Fruit fly (Drosophila melanogaster) whole organism, prepupa: ENCODE data around the gene RapGAP1.

Experiments
- Blimp-1 ChIP-seq: fragments of 200-800 bp; sonication (Bioruptor generic); optimal IDR thresholded peaks from 3 replicates; lab custom pipeline; 2017; ENCODE audit warnings: missing biosample characterization, missing genetic modification characterization, mild to moderate bottlenecking, moderate library complexity, missing genetic modification reagents
- CG10669 ChIP-seq: fragments of 200-800 bp; sonication (Bioruptor generic); optimal IDR thresholded peaks from 3 replicates; lab custom pipeline; 2018; ENCODE audit warnings: missing biosample characterization, mild to moderate bottlenecking, missing genetic modification characterization, moderate library complexity
- CG11294 ChIP-seq: fragments of 200-800 bp; sonication (Bioruptor generic); IDR thresholded peaks from 2 replicates; pipeline ENCODE4 v1.3.6; 2022; ENCODE audit warnings: missing biosample characterization, missing genetic modification characterization
- CG15336 ChIP-seq: fragments of 200-800 bp; sonication (Bioruptor generic); IDR thresholded peaks from 2 replicates; pipeline ENCODE4 v1.3.6; 2022; ENCODE audit warnings: missing biosample characterization, missing genetic modification characterization
- CG16779 ChIP-seq: fragments of 200-800 bp; sonication (Bioruptor generic); optimal IDR thresholded peaks from 3 replicates; lab custom pipeline; 2017; ENCODE audit warnings: missing biosample characterization, mild to moderate bottlenecking, missing genetic modification characterization
- CG3032 ChIP-seq: fragments of 200-800 bp; optimal IDR thresholded peaks from 2 replicates; lab custom pipeline; 2019; ENCODE audit warnings: missing biosample characterization, mild to moderate bottlenecking, missing genetic modification characterization, moderate library complexity
- CG31627 ChIP-seq: fragments of 200-800 bp; sonication (Bioruptor generic); optimal IDR thresholded peaks from 3 replicates; lab custom pipeline; 2016; ENCODE audit warnings: missing biosample characterization, missing genetic modification characterization
- CG32006 ChIP-seq: fragments of 200-800 bp; sonication (Bioruptor generic); optimal IDR thresholded peaks from 3 replicates; lab custom pipeline; 2017; ENCODE audit warnings: missing biosample characterization, mild to moderate bottlenecking, missing genetic modification characterization
- CG3919 ChIP-seq: fragments of 200-800 bp; sonication (Bioruptor generic); optimal IDR thresholded peaks from 3 replicates; lab custom pipeline; 2016; ENCODE audit warnings: missing biosample characterization, missing genetic modification characterization
- CG4318 ChIP-seq: fragments of 200-800 bp; sonication (Bioruptor generic); optimal IDR thresholded peaks from 3 replicates; lab custom pipeline; 2017; ENCODE audit warnings: missing biosample characterization, mild to moderate bottlenecking, missing genetic modification characterization
- CG6163 ChIP-seq: fragments of 200-800 bp; sonication (Bioruptor generic); IDR thresholded peaks from 3 replicates; pipeline ENCODE4 v1.3.6; 2022; ENCODE audit warnings: missing biosample characterization, missing genetic modification characterization
- CG6276 ChIP-seq: fragments of 200-800 bp; sonication (Bioruptor generic); optimal IDR thresholded peaks from 2 replicates; lab custom pipeline; 2017; ENCODE audit warnings: missing biosample characterization, mild to moderate bottlenecking, missing genetic modification characterization
- CG6792 ChIP-seq: fragments of 200-800 bp; sonication (Bioruptor generic); optimal IDR thresholded peaks from 3 replicates; lab custom pipeline; 2016; ENCODE audit warnings: missing biosample characterization, missing genetic modification characterization
- CG6808 ChIP-seq: fragments of 200-800 bp; sonication (Bioruptor generic); optimal IDR thresholded peaks from 3 replicates; lab custom pipeline; 2017; ENCODE audit warnings: missing biosample characterization, missing genetic modification characterization, mild to moderate bottlenecking, moderate library complexity, missing genetic modification reagents
- CG6854 ChIP-seq: fragments of 200-800 bp; sonication (Bioruptor generic); optimal IDR thresholded peaks from 2 replicates; lab custom pipeline; 2017; ENCODE audit warnings: missing biosample characterization, mild to moderate bottlenecking, missing genetic modification characterization
- CG7368 ChIP-seq: fragments of 200-800 bp; sonication (Bioruptor generic); optimal IDR thresholded peaks from 3 replicates; lab custom pipeline; 2016; ENCODE audit warnings: missing biosample characterization, missing genetic modification characterization
- CG8319 ChIP-seq: fragments of 200-800 bp; sonication (Bioruptor generic); optimal IDR thresholded peaks from 3 replicates; lab custom pipeline; 2016; ENCODE audit warnings: missing biosample characterization, missing genetic modification characterization
- CG8632 ChIP-seq: fragments of 200-800 bp; sonication (Bioruptor generic); optimal IDR thresholded peaks from 3 replicates; lab custom pipeline; 2016; ENCODE audit warnings: missing biosample characterization, missing genetic modification characterization
- CG9139 ChIP-seq: fragments of 200-800 bp; sonication (Bioruptor generic); optimal IDR thresholded peaks from 3 replicates; lab custom pipeline; 2017; ENCODE audit warnings: missing biosample characterization, mild to moderate bottlenecking, missing genetic modification characterization
- Eip75B ChIP-seq: fragments of 200-800 bp; sonication (Bioruptor generic); optimal IDR thresholded peaks from 3 replicates; lab custom pipeline; 2016; ENCODE audit warnings: missing biosample characterization, missing genetic modification characterization
- Eip93F ChIP-seq: fragments of 200-800 bp; sonication (Bioruptor generic); optimal IDR thresholded peaks from 2 replicates; lab custom pipeline; 2016; ENCODE audit warnings: missing biosample characterization, mild to moderate bottlenecking, missing genetic modification characterization
- Ets21C ChIP-seq: fragments of 200-800 bp; sonication (Bioruptor generic); optimal IDR thresholded peaks from 3 replicates; lab custom pipeline; 2016; ENCODE audit warnings: missing biosample characterization, missing genetic modification characterization
- Ets96B ChIP-seq: fragments of 200-800 bp; optimal IDR thresholded peaks from 2 replicates; lab custom pipeline; 2019; ENCODE audit warnings: missing biosample characterization, mild to moderate bottlenecking, missing genetic modification characterization, moderate library complexity
- Hr38 ChIP-seq: sonication (Bioruptor generic); optimal IDR thresholded peaks from 2 replicates; lab custom pipeline; 2016; ENCODE audit warnings: missing biosample characterization, missing genetic modification characterization
- Hr39 ChIP-seq: fragments of 200-800 bp; sonication (Bioruptor generic); optimal IDR thresholded peaks from 2 replicates; lab custom pipeline; 2016; ENCODE audit warnings: missing biosample characterization, missing genetic modification characterization
- Hr4 ChIP-seq: fragments of 200-800 bp; sonication (Bioruptor generic); optimal IDR thresholded peaks from 3 replicates; lab custom pipeline; 2016; ENCODE audit warnings: missing biosample characterization, missing genetic modification characterization
- Lpt ChIP-seq: fragments of 200-800 bp; sonication (Bioruptor generic); optimal IDR thresholded peaks from 3 replicates; lab custom pipeline; 2016; ENCODE audit warnings: missing biosample characterization, missing genetic modification characterization
- Met ChIP-seq: fragments of 200-800 bp; sonication (Bioruptor generic); optimal IDR thresholded peaks from 3 replicates; lab custom pipeline; 2016; ENCODE audit warnings: missing biosample characterization, missing genetic modification characterization
- Smox ChIP-seq: fragments of 200-800 bp; sonication (Bioruptor generic); optimal IDR thresholded peaks from 3 replicates; lab custom pipeline; 2016; ENCODE audit warnings: missing biosample characterization, missing genetic modification characterization
- Sox102F ChIP-seq: fragments of 200-800 bp; sonication (Bioruptor generic); optimal IDR thresholded peaks from 2 replicates; lab custom pipeline; 2016; ENCODE audit warnings: missing biosample characterization, mild to moderate bottlenecking, missing genetic modification characterization
- Sox15 ChIP-seq: fragments of 200-800 bp; sonication (Bioruptor generic); optimal IDR thresholded peaks from 3 replicates; lab custom pipeline; 2016; ENCODE audit warnings: missing biosample characterization, missing genetic modification characterization
- achi ChIP-seq: fragments of 200-800 bp; sonication (Bioruptor generic); optimal IDR thresholded peaks from 3 replicates; lab custom pipeline; 2016; ENCODE audit warnings: missing biosample characterization, missing genetic modification characterization
- cyc ChIP-seq: fragments of 200-800 bp; sonication (Bioruptor generic); optimal IDR thresholded peaks from 3 replicates; lab custom pipeline; 2016; ENCODE audit warnings: missing biosample characterization, missing genetic modification characterization
- dac ChIP-seq: fragments of 200-800 bp; sonication (Bioruptor generic); optimal IDR thresholded peaks from 2 replicates; lab custom pipeline; 2017; ENCODE audit warnings: missing biosample characterization, mild to moderate bottlenecking, missing genetic modification characterization
- dsx ChIP-seq: fragments of 200-800 bp; optimal IDR thresholded peaks from 3 replicates; lab custom pipeline; 2019; ENCODE audit warnings: missing biosample characterization, mild to moderate bottlenecking, missing genetic modification characterization, moderate library complexity; ENCODE audit not compliant: poor library complexity, severe bottlenecking
- eg ChIP-seq: fragments of 200-800 bp; sonication (Bioruptor generic); IDR thresholded peaks from 3 replicates; pipeline ENCODE4 v1.3.6; 2022; ENCODE audit warnings: missing biosample characterization, missing genetic modification characterization
- fd59A ChIP-seq: fragments of 200-800 bp; sonication (Bioruptor generic); optimal IDR thresholded peaks from 2 replicates; lab custom pipeline; 2017; ENCODE audit warnings: missing biosample characterization, mild to moderate bottlenecking, missing genetic modification characterization, missing genetic modification reagents
- fd85E ChIP-seq: fragments of 200-800 bp; sonication (Bioruptor generic); optimal IDR thresholded peaks from 3 replicates; lab custom pipeline; 2016; ENCODE audit warnings: missing biosample characterization, missing genetic modification characterization
- fkh ChIP-seq: fragments of 200-800 bp; sonication (Bioruptor generic); optimal IDR thresholded peaks from 3 replicates; lab custom pipeline; 2017; ENCODE audit warnings: missing biosample characterization, mild to moderate bottlenecking, missing genetic modification characterization, moderate library complexity
- lz ChIP-seq: fragments of 200-800 bp; sonication (Bioruptor generic); optimal IDR thresholded peaks from 3 replicates; lab custom pipeline; 2016; ENCODE audit warnings: missing biosample characterization, missing genetic modification characterization
- net ChIP-seq: fragments of 200-800 bp; sonication (Bioruptor generic); optimal IDR thresholded peaks from 3 replicates; lab custom pipeline; 2016; ENCODE audit warnings: missing biosample characterization, missing genetic modification characterization
- pdm3 ChIP-seq: fragments of 200-800 bp; sonication (Bioruptor generic); optimal IDR thresholded peaks from 3 replicates; lab custom pipeline; 2016; ENCODE audit warnings: missing biosample characterization, missing genetic modification characterization
- salr ChIP-seq, 2 experiments: fragments of 200-800 bp; sonication (Bioruptor generic); optimal IDR thresholded peaks; 3 replicates each; lab custom pipeline; 2016 to 2018; ENCODE audit warnings: missing biosample characterization in 2 of 2, missing genetic modification characterization in 2 of 2, mild to moderate bottlenecking in 1 of 2
- ss ChIP-seq, 2 experiments: fragments of 200-800 bp; sonication (Bioruptor generic); optimal IDR thresholded peaks; 2 replicates in 1 of 2; 3 replicates in 1 of 2; lab custom pipeline; 2017 to 2018; ENCODE audit warnings: mild to moderate bottlenecking in 2 of 2, missing biosample characterization in 2 of 2, missing genetic modification characterization in 2 of 2, moderate library complexity in 1 of 2
- svp ChIP-seq: fragments of 200-800 bp; sonication (Bioruptor generic); peaks from one replicate; lab custom pipeline; 2016; ENCODE audit warnings: missing biosample characterization, missing genetic modification characterization
- topi ChIP-seq: fragments of 200-800 bp; sonication (Bioruptor generic); optimal IDR thresholded peaks from 3 replicates; lab custom pipeline; 2016; ENCODE audit warnings: missing biosample characterization, missing genetic modification characterization
- vri ChIP-seq: fragments of 200-800 bp; sonication (Bioruptor generic); optimal IDR thresholded peaks from 3 replicates; lab custom pipeline; 2016; ENCODE audit warnings: missing biosample characterization, mild to moderate bottlenecking, missing genetic modification characterization

The RapGAP1 gene

dm6 chr2L:7513321-7514059 lies 65.3 kb downstream of the RapGAP1 start (continued):
- TF ChIP-seq topi (GFP tag; lab: Kevin White, UChicago) (no peak), Ets21C (GFP tag; lab: Kevin White, UChicago) (no peak), CG6808 (GFP tag; lab: Kevin White, UChicago) (peak; percentile 25), CG16779 (tag; lab: Kevin White, UChicago) (peak; percentile 16), CG3919 (GFP tag; lab: Kevin White, UChicago) (peak; percentile 56), salr (GFP tag; optimal IDR thresholded peaks at IDR 0.05; lab: Kevin White, UChicago) (peak in 1 of 2 experiments; percentile 40), fd59A (GFP tag; lab: Kevin White, UChicago) (no peak), Eip75B (GFP tag; lab: Kevin White, UChicago) (peak; percentile 9), CG32006 (peak; percentile 79), CG6276 (peak; percentile 81), achi (GFP tag; lab: Kevin White, UChicago) (peak; percentile 55), CG7368 (GFP tag; lab: Kevin White, UChicago) (peak; percentile 28)

dm6 chr2L:7512860-7513259 lies 65.9 kb downstream of the RapGAP1 start:
- TF ChIP-seq cyc (GFP tag; lab: Kevin White, UChicago) (peak; percentile 46), CG8632 (peak; percentile 40), CG3919 (GFP tag; lab: Kevin White, UChicago) (peak; percentile 70), CG8319 (GFP tag; lab: Kevin White, UChicago) (peak; percentile 75), CG6808 (GFP tag; lab: Kevin White, UChicago) (peak; percentile 49), CG6854 (GFP tag; lab: Kevin White, UChicago) (peak; percentile 16), Lpt (GFP tag; lab: Kevin White, UChicago) (peak; percentile 17), CG15336 (GFP tag; lab: Robert Waterston, UW) (peak; percentile 60), Ets96B (peak; percentile 39), Sox102F (GFP tag; lab: Kevin White, UChicago) (peak; percentile 76), CG4318 (GFP tag; lab: Kevin White, UChicago) (peak; percentile 27), pdm3 (GFP tag; lab: Kevin White, UChicago) (peak; percentile 73), dsx (no peak), vri (GFP tag; lab: Kevin White, UChicago) (peak; percentile 44), Smox (GFP tag; lab: Kevin White, UChicago) (peak; percentile 46), fkh (GFP tag; lab: Kevin White, UChicago) (no peak), CG16779 (tag; lab: Kevin White, UChicago) (no peak), fd85E (GFP tag; lab: Kevin White, UChicago) (no peak), CG10669 (peak; percentile 66), CG6792 (peak; percentile 57), Sox15 (GFP tag; lab: Kevin White, UChicago) (peak; percentile 57), Hr38 (GFP tag; lab: Kevin White, UChicago) (no peak), Eip93F (no peak), eg (GFP tag; lab: Robert Waterston, UW) (peak; percentile 80), svp (peak; percentile 72), Hr4 (GFP tag; lab: Kevin White, UChicago) (peak; percentile 65), achi (GFP tag; lab: Kevin White, UChicago) (peak; percentile 69), Blimp-1 (GFP tag; lab: Kevin White, UChicago) (peak; percentile 26), Hr39 (peak; percentile 70), CG11294 (peak; percentile 33; the same call in 1 of the 2 replicates), CG31627 (GFP tag; lab: Kevin White, UChicago) (peak; percentile 68), ss (GFP tag; optimal IDR thresholded peaks at IDR 0.05; lab: Kevin White, UChicago) (peak in 1 of 2 experiments; percentile 30), Ets21C (GFP tag; lab: Kevin White, UChicago) (peak; percentile 50), CG7368 (GFP tag; lab: Kevin White, UChicago) (peak; percentile 75), lz (GFP tag; lab: Kevin White, UChicago) (peak; percentile 62), Met (GFP tag; lab: Kevin White, UChicago) (peak; percentile 73), CG3032 (tag; lab: Kevin White, UChicago) (peak; percentile 42), CG32006 (peak; percentile 50), dac (GFP tag; lab: Kevin White, UChicago) (no peak), CG6163 (peak; percentile 81), net (GFP tag; lab: Kevin White, UChicago) (peak; percentile 72), salr (GFP tag; optimal IDR thresholded peaks at IDR 0.05; lab: Kevin White, UChicago) (peak in 1 of 2 experiments; percentile 12), CG9139 (no peak)
